Worm (Caenorhabditis elegans) whole organism, midembryonic: ENCODE data around the gene F31E3.2.

Experiments
- T22C8.4 ChIP-seq: fragments of 200-800 bp; sonication (Bioruptor generic); IDR thresholded peaks from 2 replicates; pipeline ENCODE4 v1.3.6; 2022; ENCODE audit warnings: missing genetic modification characterization, missing compliant biosample characterization
- cog-1 ChIP-seq: sonication (generic microtip); optimal IDR thresholded peaks from 2 replicates; lab custom pipeline; 2016; ENCODE audit warnings: missing genetic modification characterization, missing compliant biosample characterization
- flt-1 ChIP-seq: fragments of 200-800 bp; sonication (Bioruptor generic); IDR thresholded peaks from 2 replicates; pipeline ENCODE4 v1.3.6; 2022; ENCODE audit warnings: missing genetic modification characterization, missing compliant biosample characterization
- klf-2 ChIP-seq: fragments of 200-800 bp; sonication (Bioruptor generic); conservative IDR thresholded peaks from 2 replicates; pipeline ENCODE4 v1.3.6; 2022; ENCODE audit warnings: missing genetic modification reagents, missing genetic modification characterization, missing compliant biosample characterization
- med-1 ChIP-seq: sonication (generic microtip); optimal IDR thresholded peaks from 2 replicates; lab custom pipeline; 2017; ENCODE audit warnings: missing genetic modification characterization, mild to moderate bottlenecking, missing compliant biosample characterization, antibody characterized with exemption, missing genetic modification reagents; ENCODE audit not compliant: insufficient read depth
- tab-1 ChIP-seq: fragments of 200-800 bp; sonication (Bioruptor generic); IDR thresholded peaks from 2 replicates; pipeline ENCODE4 v1.3.6; 2022; ENCODE audit warnings: missing genetic modification characterization, missing compliant biosample characterization

DNA sequence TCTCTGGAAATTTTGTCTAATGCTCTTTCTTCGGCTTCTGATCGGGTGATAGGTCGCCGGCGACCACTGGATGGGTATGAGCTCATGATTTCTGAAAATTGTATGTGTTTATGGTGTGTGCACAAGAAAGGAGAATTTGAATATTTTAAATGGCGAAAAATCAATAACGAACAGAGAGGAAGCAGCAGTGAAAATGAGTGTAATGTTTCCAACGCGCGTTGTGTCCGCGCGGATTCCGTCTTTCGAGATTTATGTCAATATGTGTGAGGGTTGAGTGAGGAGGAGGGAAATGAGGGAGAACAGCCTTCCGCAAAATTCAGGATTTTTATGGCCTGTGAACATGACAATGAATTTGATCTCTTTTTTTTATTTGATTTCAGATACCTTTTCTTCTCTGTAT lies 45.1 kb upstream of the F31E3.2 start, which contains the start of gene flap-1:
- TF ChIP-seq tab-1 (GFP tag; lab: Robert Waterston, UW): no peak
- TF ChIP-seq klf-2 (GFP tag; lab: Robert Waterston, UW): no peak
- no peak for TF ChIP-seq cog-1 (tag; lab: Kevin White, UChicago)
- TF ChIP-seq T22C8.4 (GFP tag; lab: Robert Waterston, UW): peak; percentile 25; the same call in 1 of the 2 replicates
- no peak for TF ChIP-seq med-1 (GFP tag; lab: Kevin White, UChicago)
- no peak for TF ChIP-seq flt-1
